Fruit fly (Drosophila melanogaster): ENCODE results near the gene ND-20.
A peak's percentile ranks its signal among the peaks of the same experiment; 100 is the strongest.

The ND-20 gene

DNA sequence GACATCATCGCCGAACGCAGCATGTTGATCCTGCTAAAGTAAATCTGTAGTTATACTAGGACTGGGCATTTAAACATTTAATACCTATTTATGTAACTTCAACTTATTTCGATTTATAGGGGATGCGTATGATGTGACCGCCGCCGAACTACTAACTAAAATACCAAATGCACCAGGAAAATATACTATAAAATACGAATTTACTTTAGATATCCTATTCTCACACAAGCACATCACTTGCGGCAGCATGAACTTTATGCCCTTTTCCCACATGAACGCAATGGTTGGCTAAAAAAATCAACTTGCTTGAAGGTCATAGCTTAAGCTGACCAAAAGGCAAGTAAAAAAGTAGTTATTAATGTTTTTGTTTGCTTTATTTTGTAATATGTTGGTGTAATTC is at the start of gene ND-20:
ND-20 (minus strand) TSS at position 155 of the 400 bp plus-strand sequence.
- TF ChIP-seq H2.0 (GFP tag; IDR thresholded peaks at IDR 0.05) (no peak), Scr (GFP tag; IDR thresholded peaks at IDR 0.05; ENCODE audit: partially characterized antibody) (0 out of 2 replicates have a peak, but pooled peaks have one; percentile 17), CG2129 (GFP tag; IDR thresholded peaks at IDR 0.05; ENCODE audit: partially characterized antibody) (no peak), pum (GFP tag; optimal IDR thresholded peaks at IDR 0.05) (peak; percentile 22), Lhr (GFP tag; optimal IDR thresholded peaks at IDR 0.05) (peak; percentile 53), Hsf (GFP tag; optimal IDR thresholded peaks at IDR 0.05) (peak; percentile 1), CG6654 (GFP tag; optimal IDR thresholded peaks at IDR 0.05) (no peak), CG9215 (GFP tag; IDR thresholded peaks at IDR 0.05) (no peak), PHDP (tag; optimal IDR thresholded peaks at IDR 0.05) (peak; percentile 3), gt (GFP tag; IDR thresholded peaks at IDR 0.05) (no peak), pho (GFP tag; optimal IDR thresholded peaks at IDR 0.05) (peak; percentile 19), gem (tag; optimal IDR thresholded peaks at IDR 0.05) (no peak), usp (GFP tag; optimal IDR thresholded peaks at IDR 0.05) (no peak), CG10267 (tag; optimal IDR thresholded peaks at IDR 0.05) (peak; percentile 26), MBD-R2 (GFP tag; IDR thresholded peaks at IDR 0.05) (peak; percentile 59), ro (GFP tag; IDR thresholded peaks at IDR 0.05) (no peak), CG15601 (tag; optimal IDR thresholded peaks at IDR 0.05) (no peak), crc (GFP tag; optimal IDR thresholded peaks at IDR 0.05) (no peak), CG7987 (GFP tag; optimal IDR thresholded peaks at IDR 0.05) (no peak), Pdp1 (GFP tag; optimal IDR thresholded peaks at IDR 0.05) (peak in 1 of 2 experiments; percentile 93), dpn (GFP tag; optimal IDR thresholded peaks at IDR 0.05) (peak in 1 of 2 experiments; percentile 17), scrt (GFP tag; optimal IDR thresholded peaks at IDR 0.05) (no peak), trem (tag; optimal IDR thresholded peaks at IDR 0.05) (peak; percentile 31), pb (GFP tag; optimal IDR thresholded peaks at IDR 0.05) (no peak), pan (optimal IDR thresholded peaks at IDR 0.05) (no peak), pan (GFP tag; optimal IDR thresholded peaks at IDR 0.05 in 1 of 2, IDR thresholded peaks at IDR 0.05 in 1 of 2) (no peak), CG1832 (GFP tag; optimal IDR thresholded peaks at IDR 0.05) (no peak), CG11247 (GFP tag; IDR thresholded peaks at IDR 0.05) (no peak), unpg (GFP tag; optimal IDR thresholded peaks at IDR 0.05) (peak; percentile 0), C15 (GFP tag; IDR thresholded peaks at IDR 0.05) (no peak), CG6683 (GFP tag; optimal IDR thresholded peaks at IDR 0.05) (no peak), CG7839 (tag; optimal IDR thresholded peaks at IDR 0.05) (peak; percentile 22), ase (GFP tag; IDR thresholded peaks at IDR 0.05) (no peak), pfk (GFP tag; optimal IDR thresholded peaks at IDR 0.05) (peak; percentile 34), BEAF-32 (GFP tag; optimal IDR thresholded peaks at IDR 0.05) (peak; percentile 57), fd96Cb (tag; optimal IDR thresholded peaks at IDR 0.05) (no peak), sens-2 (GFP tag; IDR thresholded peaks at IDR 0.05) (no peak), maf-S (GFP tag; optimal IDR thresholded peaks at IDR 0.05) (no peak), Dip2 (GFP tag; IDR thresholded peaks at IDR 0.05) (no peak), CG17385 (GFP tag; optimal IDR thresholded peaks at IDR 0.05) (no peak), CG1602 (GFP tag; optimal IDR thresholded peaks at IDR 0.05) (no peak), pnt (GFP tag; optimal IDR thresholded peaks at IDR 0.05) (peak; percentile 14), tio (GFP tag; optimal IDR thresholded peaks at IDR 0.05) (no peak), CG4730 (GFP tag; IDR thresholded peaks at IDR 0.05) (no peak), stwl (tag; optimal IDR thresholded peaks at IDR 0.05) (peak; percentile 56), CG18599 (GFP tag; optimal IDR thresholded peaks at IDR 0.05) (no peak), nmo (GFP tag; optimal IDR thresholded peaks at IDR 0.05) (peak; percentile 54), ci (GFP tag; IDR thresholded peaks at IDR 0.05) (no peak), Sin3A (optimal IDR thresholded peaks at IDR 0.05) (peak; percentile 23), CG17359 (tag; optimal IDR thresholded peaks at IDR 0.05) (peak; percentile 2), H15 (GFP tag; IDR thresholded peaks at IDR 0.05) (no peak)

All from whole organism, embryonic.